Worm (Caenorhabditis elegans) whole organism, young adult: Measurements from ENCODE around the gene C50F7.9.

Experiments
- athp-1 ChIP-seq: sonication (generic microtip); optimal IDR thresholded peaks from 2 replicates; lab custom pipeline; 2017; ENCODE audit warnings: mild to moderate bottlenecking, missing genetic modification characterization, missing compliant biosample characterization
- ceh-27 ChIP-seq: fragments of 200-800 bp; sonication (Bioruptor generic); optimal IDR thresholded peaks from 2 replicates; lab custom pipeline; 2018; ENCODE audit warnings: mild to moderate bottlenecking, missing genetic modification characterization, moderate library complexity, missing compliant biosample characterization
- nfya-1 ChIP-seq: sonication (generic microtip); optimal IDR thresholded peaks from 2 replicates; lab custom pipeline; 2017; ENCODE audit warnings: antibody characterized with exemption, missing compliant biosample characterization, missing genetic modification characterization, borderline replicate concordance; ENCODE audit not compliant: insufficient read depth
- snpc-4 ChIP-seq, 5 experiments: fragments of 150-350 bp in 1 of 5; sonication (generic microtip) in 4 of 5; optimal IDR thresholded peaks; 2 replicates each; lab custom pipeline; 2014 to 2018; ENCODE audit warnings: missing genetic modification characterization in 5 of 5, missing biosample characterization in 3 of 5, antibody characterized with exemption in 2 of 5, mild to moderate bottlenecking in 2 of 5, missing compliant biosample characterization in 2 of 5, missing genotype in 2 of 5, moderate library complexity in 2 of 5, missing genetic modification reagents in 1 of 5
- ztf-6 ChIP-seq: fragments of 200-800 bp; sonication (Bioruptor generic); IDR thresholded peaks from 2 replicates; pipeline ENCODE4 v1.3.6; 2022; ENCODE audit warnings: missing genetic modification reagents, missing genetic modification characterization, missing compliant biosample characterization

- TF ChIP-seq athp-1: no peak
- TF ChIP-seq ztf-6 (GFP tag; lab: Robert Waterston, UW): no peak
- TF ChIP-seq snpc-4 (GFP tag; optimal IDR thresholded peaks at IDR 0.05; lab: Kevin White, UChicago): no peak
- no peak for TF ChIP-seq snpc-4 (tag; optimal IDR thresholded peaks at IDR 0.05; lab: Kevin White, UChicago)
- no peak for TF ChIP-seq ceh-27 (GFP tag; lab: Kevin White, UChicago)
- no peak for TF ChIP-seq nfya-1 (tag; lab: Kevin White, UChicago)
Measured at ce11 chrIV:7689326-7689725, 42.5 kb downstream of the C50F7.9 start.
